Worm (Caenorhabditis elegans) whole organism, midembryonic: Measurements from ENCODE around the gene mlc-3.

Experiments used
- T22C8.4 ChIP-seq: fragments of 200-800 bp; sonication (Bioruptor generic); IDR thresholded peaks from 2 replicates; pipeline ENCODE4 v1.3.6; 2022; ENCODE audit warnings: missing genetic modification characterization, missing compliant biosample characterization
- cog-1 ChIP-seq: sonication (generic microtip); optimal IDR thresholded peaks from 2 replicates; lab custom pipeline; 2016; ENCODE audit warnings: missing genetic modification characterization, missing compliant biosample characterization
- flt-1 ChIP-seq: fragments of 200-800 bp; sonication (Bioruptor generic); IDR thresholded peaks from 2 replicates; pipeline ENCODE4 v1.3.6; 2022; ENCODE audit warnings: missing genetic modification characterization, missing compliant biosample characterization
- klf-2 ChIP-seq: fragments of 200-800 bp; sonication (Bioruptor generic); conservative IDR thresholded peaks from 2 replicates; pipeline ENCODE4 v1.3.6; 2022; ENCODE audit warnings: missing genetic modification reagents, missing genetic modification characterization, missing compliant biosample characterization
- med-1 ChIP-seq: sonication (generic microtip); optimal IDR thresholded peaks from 2 replicates; lab custom pipeline; 2017; ENCODE audit warnings: missing genetic modification characterization, mild to moderate bottlenecking, missing compliant biosample characterization, antibody characterized with exemption, missing genetic modification reagents; ENCODE audit not compliant: insufficient read depth
- ref-1 ChIP-seq: fragments of 200-800 bp; sonication (Bioruptor generic); conservative IDR thresholded peaks from 2 replicates; pipeline ENCODE4 v1.3.6; 2022; ENCODE audit warnings: missing genetic modification reagents, missing genetic modification characterization, missing compliant biosample characterization
- tab-1 ChIP-seq: fragments of 200-800 bp; sonication (Bioruptor generic); IDR thresholded peaks from 2 replicates; pipeline ENCODE4 v1.3.6; 2022; ENCODE audit warnings: missing genetic modification characterization, missing compliant biosample characterization
- ztf-23 ChIP-seq: fragments of 200-800 bp; sonication (Bioruptor generic); IDR thresholded peaks from 2 replicates; pipeline ENCODE4 v1.3.6; 2022; ENCODE audit warnings: missing genetic modification reagents, missing genetic modification characterization, missing compliant biosample characterization
- ztf-29 ChIP-seq: fragments of 200-800 bp; sonication (Bioruptor generic); IDR thresholded peaks from 2 replicates; pipeline ENCODE4 v1.3.6; 2022; ENCODE audit warnings: missing genetic modification reagents, missing genetic modification characterization, missing compliant biosample characterization

Gene mlc-3

DNA sequence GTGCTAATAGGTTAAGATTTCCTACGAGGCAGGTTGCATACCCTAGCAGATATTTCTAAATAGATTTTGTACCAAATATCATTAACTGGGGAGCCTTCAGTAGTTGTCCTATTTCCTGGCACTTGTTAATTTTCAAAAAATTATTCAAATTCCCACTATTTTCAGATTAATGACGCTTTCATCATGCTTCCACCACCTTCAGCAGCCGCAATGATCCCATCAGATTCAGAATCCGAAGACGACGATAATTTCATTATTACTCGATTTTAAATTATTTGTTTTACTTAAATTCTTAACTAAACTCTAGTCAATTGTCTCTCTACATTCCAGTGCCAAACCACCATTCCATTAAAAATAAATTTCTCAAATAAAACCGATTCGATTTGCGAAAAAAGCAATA, 14.0 kb upstream of the mlc-3 start:
- TF ChIP-seq flt-1 (GFP tag; lab: Robert Waterston, UW) (no peak), tab-1 (no peak), T22C8.4 (GFP tag; lab: Robert Waterston, UW) (no peak), klf-2 (GFP tag; lab: Robert Waterston, UW) (no peak), ztf-23 (GFP tag; lab: Robert Waterston, UW) (no peak), ztf-29 (GFP tag; lab: Robert Waterston, UW) (no peak), med-1 (GFP tag; lab: Kevin White, UChicago) (no peak), cog-1 (no peak), ref-1 (GFP tag; lab: Robert Waterston, UW) (no peak)

DNA sequence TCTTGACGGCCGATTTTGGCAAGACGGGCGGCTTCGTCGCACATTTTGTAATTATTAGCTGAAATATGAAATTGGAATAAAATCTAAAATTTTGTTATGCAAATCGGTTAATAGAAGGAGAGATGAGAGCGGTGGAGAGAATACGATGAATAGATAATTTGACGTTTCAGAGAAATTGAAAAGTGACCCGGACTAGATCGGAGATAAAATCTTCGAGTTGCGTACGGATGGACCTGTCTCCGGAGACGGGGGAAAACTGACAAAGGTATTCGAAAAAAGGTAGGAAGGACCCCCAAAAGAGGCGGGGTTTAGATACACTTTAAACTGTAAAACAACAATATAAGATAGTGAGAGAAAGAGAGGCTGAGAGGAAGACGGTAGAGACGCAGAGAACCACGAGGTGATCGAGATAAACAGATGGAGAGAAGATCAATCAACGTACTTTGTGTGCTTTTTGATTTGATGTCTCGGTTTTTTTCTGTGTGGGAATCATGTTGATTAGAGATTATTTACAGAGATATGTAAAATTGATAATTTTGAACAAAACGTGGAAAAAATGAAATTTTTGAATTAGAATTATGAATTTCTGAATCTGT, 12.7 kb upstream of the mlc-3 start, which contains the start of gene F09F7.6:
F09F7.6 (minus strand) TSS at position 64 of the 596 bp plus-strand sequence.
- TF ChIP-seq ztf-23 (GFP tag; lab: Robert Waterston, UW) (no peak), flt-1 (GFP tag; lab: Robert Waterston, UW) (0 out of 2 replicates have a peak, but pooled peaks have one; percentile 31), klf-2 (GFP tag; lab: Robert Waterston, UW) (no peak)

DNA sequence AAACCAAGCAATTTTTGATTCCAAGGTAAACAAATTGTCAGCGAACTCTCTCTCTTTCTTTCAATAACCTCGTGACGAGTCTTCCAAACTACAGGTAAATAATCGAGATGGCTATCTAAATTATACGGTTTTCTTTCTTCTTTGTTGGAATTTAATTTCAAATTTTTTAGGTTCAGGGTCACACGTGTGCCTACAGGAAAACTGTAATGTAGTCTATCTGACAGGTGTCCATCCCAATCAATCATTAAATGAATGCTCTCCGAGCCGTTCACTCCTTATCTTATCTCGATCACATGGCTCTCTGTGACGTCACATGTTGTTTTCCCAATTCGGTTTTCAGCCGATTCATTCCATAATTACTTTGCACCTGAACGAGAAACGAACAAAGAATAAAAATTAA, 11.7 kb upstream of the mlc-3 start:
- TF ChIP-seq ref-1 (GFP tag; lab: Robert Waterston, UW) (no peak), med-1 (GFP tag; lab: Kevin White, UChicago) (no peak), ztf-23 (GFP tag; lab: Robert Waterston, UW) (no peak)

DNA sequence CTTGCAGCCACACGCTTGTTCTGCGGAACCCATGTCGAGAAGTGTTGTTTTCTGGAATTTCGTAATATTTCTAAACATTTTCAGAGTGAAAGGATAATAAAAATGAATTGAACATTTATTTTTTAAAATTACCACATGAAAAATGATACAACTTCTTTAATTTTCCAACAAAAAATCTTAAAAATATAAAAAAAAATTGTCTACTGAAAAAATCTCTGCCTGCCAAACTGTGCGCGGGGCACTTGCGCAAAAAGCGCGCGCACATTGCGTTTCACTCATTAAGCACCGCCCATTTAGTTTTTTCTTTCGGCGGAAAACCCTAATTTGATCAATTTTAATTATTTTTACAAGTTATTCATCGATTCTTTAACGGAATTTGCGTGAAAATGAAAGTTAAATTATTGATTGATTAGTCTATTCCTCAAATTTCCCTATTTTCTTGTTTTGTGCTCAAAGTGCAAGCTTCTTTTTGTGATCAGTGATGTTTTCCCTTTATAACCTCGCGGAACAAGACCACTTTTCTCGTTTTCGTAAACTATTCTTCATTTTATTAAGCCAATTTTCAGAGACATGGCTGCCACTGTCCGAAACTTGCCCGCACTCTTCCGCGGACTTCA, 9.8 kb upstream of the mlc-3 start, which contains the start of the genes nmad-1 and hach-1:
nmad-1 (minus strand) TSS at position 51 of the 617 bp plus-strand sequence.
hach-1 (plus strand) TSS at position 567 of the 617 bp plus-strand sequence.
- TF ChIP-seq ref-1 (GFP tag; lab: Robert Waterston, UW): peak; percentile 75
- peak; percentile 94 for TF ChIP-seq flt-1 (GFP tag; lab: Robert Waterston, UW)
- TF ChIP-seq cog-1: peak; percentile 79
- peak; percentile 96 for TF ChIP-seq ztf-23 (GFP tag; lab: Robert Waterston, UW)
- TF ChIP-seq tab-1: peak; percentile 92
- TF ChIP-seq T22C8.4 (GFP tag; lab: Robert Waterston, UW): peak; percentile 88
- TF ChIP-seq ztf-29 (GFP tag; lab: Robert Waterston, UW): peak; percentile 82
- TF ChIP-seq klf-2 (GFP tag; lab: Robert Waterston, UW): peak; percentile 90; the same call in 1 of the 2 replicates
- TF ChIP-seq med-1 (GFP tag; lab: Kevin White, UChicago): peak; percentile 97

DNA sequence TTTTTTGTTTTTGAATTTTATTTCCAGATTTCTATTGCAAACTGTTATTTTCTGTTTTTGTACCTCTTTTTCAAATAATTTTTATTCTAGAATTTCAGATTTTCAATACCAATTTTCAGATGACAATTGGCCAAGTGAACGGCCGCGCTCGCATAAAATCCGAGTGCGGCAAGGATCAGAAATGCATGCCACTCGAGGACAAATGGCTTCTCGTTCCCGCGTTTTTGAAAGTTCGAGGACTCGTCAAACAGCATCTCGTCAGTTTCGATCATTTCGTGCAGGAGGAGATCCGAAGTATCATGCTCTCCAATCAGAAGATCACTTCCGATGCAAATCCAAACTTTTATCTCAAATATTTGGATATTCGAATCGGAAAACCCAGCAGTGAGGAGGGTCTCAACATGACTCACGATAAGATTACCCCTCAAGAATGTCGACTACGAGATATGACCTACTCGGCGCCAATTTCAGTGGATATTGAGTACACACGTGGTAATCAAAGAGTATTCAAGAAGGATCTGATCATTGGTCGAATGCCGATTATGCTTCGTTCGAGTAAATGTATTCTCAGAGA, 7.5 kb upstream of the mlc-3 start, which contains the start of gene rpc-2:
rpc-2 (plus strand) TSS at position 120 of the 574 bp plus-strand sequence.
- TF ChIP-seq ztf-29 (GFP tag; lab: Robert Waterston, UW) (no peak), T22C8.4 (GFP tag; lab: Robert Waterston, UW) (no peak), flt-1 (GFP tag; lab: Robert Waterston, UW) (no peak), ref-1 (GFP tag; lab: Robert Waterston, UW) (no peak), klf-2 (GFP tag; lab: Robert Waterston, UW) (no peak)

DNA sequence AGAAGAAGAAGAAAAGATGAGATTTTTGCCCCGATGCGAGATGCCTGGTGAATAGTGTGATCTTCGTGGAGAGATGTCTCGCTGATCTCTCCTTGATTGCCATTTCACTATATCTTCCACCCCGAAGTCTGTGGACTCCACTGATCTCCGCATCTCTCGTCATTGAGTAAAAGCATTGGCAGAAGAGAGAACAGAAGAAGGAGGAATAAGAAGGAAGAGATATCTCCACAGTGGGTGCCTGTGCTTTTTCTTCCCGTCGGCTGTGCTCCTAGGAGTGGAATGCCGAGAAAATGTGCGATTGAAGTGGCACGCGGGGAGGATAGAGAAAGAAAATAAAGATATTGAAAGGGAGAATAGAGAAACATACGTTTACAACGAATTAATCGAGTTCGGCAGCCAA, 1.1 kb upstream of the mlc-3 start:
- TF ChIP-seq ztf-23 (GFP tag; lab: Robert Waterston, UW) (no peak), T22C8.4 (GFP tag; lab: Robert Waterston, UW) (no peak), ztf-29 (GFP tag; lab: Robert Waterston, UW) (no peak), flt-1 (GFP tag; lab: Robert Waterston, UW) (no peak), ref-1 (GFP tag; lab: Robert Waterston, UW) (no peak), klf-2 (GFP tag; lab: Robert Waterston, UW) (no peak), med-1 (GFP tag; lab: Kevin White, UChicago) (no peak), tab-1 (no peak), cog-1 (no peak)

DNA sequence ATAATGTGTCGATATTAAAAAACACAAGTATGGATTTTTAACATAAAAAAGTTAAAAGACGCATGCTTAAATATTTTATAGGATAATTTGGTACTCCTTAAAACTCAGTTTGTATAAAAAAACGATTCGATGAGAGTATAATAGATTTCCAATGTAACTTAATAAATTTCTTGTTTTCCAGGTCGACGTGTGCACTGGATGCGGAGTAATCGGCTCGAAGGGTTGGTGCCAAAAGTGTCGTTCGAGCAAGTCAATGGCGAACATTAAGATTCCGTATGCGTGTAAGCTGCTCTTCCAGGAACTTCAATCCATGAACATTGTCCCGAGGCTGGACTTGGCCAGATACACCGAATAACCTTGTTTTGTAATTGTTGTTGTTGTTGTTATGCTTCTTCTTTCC, 500 bp upstream of the mlc-3 start:
- TF ChIP-seq flt-1 (GFP tag; lab: Robert Waterston, UW) (no peak), med-1 (GFP tag; lab: Kevin White, UChicago) (no peak), klf-2 (GFP tag; lab: Robert Waterston, UW) (no peak), cog-1 (no peak), ztf-23 (GFP tag; lab: Robert Waterston, UW) (no peak), ref-1 (GFP tag; lab: Robert Waterston, UW) (no peak)

DNA sequence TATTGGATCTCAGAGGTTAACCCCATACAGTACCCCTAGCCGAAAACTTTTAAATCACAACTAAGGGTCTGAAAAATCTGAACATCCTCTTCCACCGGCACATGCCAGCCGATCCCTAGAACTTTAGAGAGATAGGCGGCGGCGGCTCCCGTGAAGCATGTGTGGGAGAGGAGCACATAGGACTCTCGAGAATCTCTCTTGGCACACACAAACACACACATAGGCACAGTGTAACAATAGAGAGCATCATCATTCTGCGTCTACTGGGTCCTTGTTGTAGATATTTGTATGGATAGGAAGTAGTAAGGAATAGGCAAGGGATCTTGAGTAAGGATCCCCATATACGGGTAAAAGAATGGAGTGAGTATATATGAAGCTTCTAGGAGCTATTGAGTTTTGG, 874 bp downstream of the mlc-3 start:
- TF ChIP-seq tab-1: no peak
- no peak for TF ChIP-seq flt-1 (GFP tag; lab: Robert Waterston, UW)
- no peak for TF ChIP-seq ztf-23 (GFP tag; lab: Robert Waterston, UW)
- no peak for TF ChIP-seq T22C8.4 (GFP tag; lab: Robert Waterston, UW)
- no peak for TF ChIP-seq cog-1
- no peak for TF ChIP-seq ztf-29 (GFP tag; lab: Robert Waterston, UW)
- no peak for TF ChIP-seq med-1 (GFP tag; lab: Kevin White, UChicago)
- no peak for TF ChIP-seq klf-2 (GFP tag; lab: Robert Waterston, UW)
- no peak for TF ChIP-seq ref-1 (GFP tag; lab: Robert Waterston, UW)

DNA sequence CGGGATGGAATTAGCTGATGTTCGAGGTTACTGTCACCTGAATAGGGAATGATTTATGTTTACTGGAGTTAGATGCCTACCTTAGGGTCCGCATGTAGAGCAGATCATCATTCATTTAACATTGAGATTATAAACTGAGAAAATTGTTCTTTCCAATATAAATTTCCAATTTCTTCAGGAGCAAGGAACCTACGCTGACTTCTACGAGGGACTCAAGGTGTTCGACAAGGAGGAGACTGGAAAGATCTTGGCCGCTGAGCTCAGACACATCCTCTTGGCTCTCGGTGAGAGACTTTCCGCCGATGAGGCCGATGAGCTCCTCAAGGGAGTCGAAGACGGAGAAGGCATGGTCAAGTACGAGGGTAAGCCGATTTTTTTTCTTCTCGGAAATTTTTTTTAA, 1.7 kb downstream of the mlc-3 start:
- TF ChIP-seq tab-1 (no peak), ztf-23 (GFP tag; lab: Robert Waterston, UW) (peak; percentile 44; the same call in 1 of the 2 replicates)
